Worm (Caenorhabditis elegans): ENCODE data around the gene mrps-12.
A peak's percentile ranks its signal among the peaks of the same experiment; 100 is the strongest.

Gene mrps-12

DNA sequence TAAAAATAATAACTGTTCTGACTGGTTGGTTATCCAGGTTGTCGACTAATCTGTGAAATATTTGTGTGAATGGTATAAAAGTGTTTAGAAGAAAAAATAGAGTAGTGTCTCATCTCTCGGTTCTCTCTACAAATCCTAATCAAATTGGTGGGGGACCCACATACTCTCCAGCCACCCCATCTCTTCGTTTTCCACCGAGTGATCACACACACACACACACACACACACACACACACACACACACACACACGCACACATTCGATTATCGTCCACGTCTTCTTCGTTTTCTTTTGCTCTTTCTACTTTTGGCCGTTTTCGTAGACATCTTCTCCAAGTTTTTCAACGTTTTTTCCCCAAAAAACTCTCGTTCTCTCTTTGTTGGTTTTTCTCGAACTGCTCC is 35.3 kb downstream of the mrps-12 start:
- no peak for TF ChIP-seq ekl-4 (GFP tag; IDR thresholded peaks at IDR 0.05)
- TF ChIP-seq nfya-1 (tag; optimal IDR thresholded peaks at IDR 0.05; ENCODE audit: borderline replicate concordance, insufficient read depth): no peak
- no peak for TF ChIP-seq hmg-1.2 (GFP tag; IDR thresholded peaks at IDR 0.05)
- no peak for TF ChIP-seq B0336.3 (GFP tag; IDR thresholded peaks at IDR 0.05)
- no peak for TF ChIP-seq attf-6 (GFP tag; IDR thresholded peaks at IDR 0.05)
- TF ChIP-seq ztf-3 (GFP tag; optimal IDR thresholded peaks at IDR 0.05): peak; percentile 55
- TF ChIP-seq rec-8 (tag; optimal IDR thresholded peaks at IDR 0.05): no peak
- no peak for TF ChIP-seq zim-3 (tag; optimal IDR thresholded peaks at IDR 0.05)

DNA sequence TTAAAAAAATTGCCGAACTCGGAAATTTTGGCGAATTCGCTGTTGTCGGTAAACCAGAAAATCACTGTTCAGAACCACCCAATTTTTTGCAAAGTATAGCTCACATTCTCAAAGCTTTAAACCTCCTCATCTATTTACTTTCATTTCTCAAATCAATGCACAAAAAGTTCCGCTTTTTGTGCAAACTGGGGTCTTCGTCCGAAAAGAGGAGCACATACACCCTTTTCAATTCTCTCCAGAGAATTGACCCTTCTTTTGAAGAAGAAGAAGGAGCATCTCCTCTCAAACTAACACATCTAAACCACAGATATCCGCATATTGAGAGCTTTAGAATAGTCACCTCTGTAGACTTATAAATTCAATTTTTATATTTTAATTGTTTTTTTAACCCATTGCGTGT is 37.4 kb downstream of the mrps-12 start:
- no peak for TF ChIP-seq repo-1 (tag; optimal IDR thresholded peaks at IDR 0.05)
- no peak for TF ChIP-seq lin-26 (GFP tag; IDR thresholded peaks at IDR 0.05)
- no peak for TF ChIP-seq ekl-4 (GFP tag; IDR thresholded peaks at IDR 0.05)
- TF ChIP-seq hsf-1 (GFP tag; IDR thresholded peaks at IDR 0.05): no peak
- no peak for TF ChIP-seq D2030.7 (GFP tag; IDR thresholded peaks at IDR 0.05)
- TF ChIP-seq let-526 (GFP tag; IDR thresholded peaks at IDR 0.05): no peak
- TF ChIP-seq gei-17 (GFP tag; optimal IDR thresholded peaks at IDR 0.05): no peak
- no peak for TF ChIP-seq efl-1 (GFP tag; optimal IDR thresholded peaks at IDR 0.05)
- TF ChIP-seq attf-6 (GFP tag; IDR thresholded peaks at IDR 0.05): no peak
- no peak for TF ChIP-seq ztf-22 (GFP tag; optimal IDR thresholded peaks at IDR 0.05)
- TF ChIP-seq K11D2.4 (GFP tag; IDR thresholded peaks at IDR 0.05): no peak
- TF ChIP-seq madf-6 (GFP tag; IDR thresholded peaks at IDR 0.05): no peak
- TF ChIP-seq sea-2 (GFP tag; IDR thresholded peaks at IDR 0.05): no peak
- TF ChIP-seq atf-7 (tag; optimal IDR thresholded peaks at IDR 0.05): no peak
- no peak for TF ChIP-seq F37B4.10 (GFP tag; IDR thresholded peaks at IDR 0.05)

DNA sequence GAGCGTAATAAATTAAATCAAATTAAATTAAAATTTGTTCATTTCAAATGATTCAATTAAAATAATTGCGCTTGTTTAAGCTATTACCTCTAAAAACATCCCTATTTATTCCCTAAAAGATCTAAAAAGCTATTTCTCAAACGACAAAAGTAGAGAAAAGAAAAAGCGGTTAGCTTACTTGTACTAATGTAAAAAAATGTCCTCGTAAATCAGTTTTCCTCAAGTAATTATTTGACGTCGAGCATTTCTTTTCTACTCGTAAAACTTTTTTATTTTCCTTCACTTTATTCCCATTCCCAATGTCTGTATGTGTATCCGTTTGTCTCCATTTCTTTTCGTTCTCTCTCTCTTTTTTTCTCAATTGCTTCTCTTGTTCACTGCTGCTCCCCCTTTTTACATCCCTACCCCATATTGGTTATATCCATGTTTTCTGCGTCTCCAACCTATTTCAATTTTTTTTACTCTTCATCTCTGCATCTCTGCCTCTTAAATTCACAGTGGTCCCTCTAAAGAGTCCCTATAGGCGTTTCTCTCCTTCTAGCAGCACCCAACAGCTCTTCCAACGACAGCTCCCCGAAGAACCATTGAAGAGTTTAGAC is 41.3 kb downstream of the mrps-12 start, which contains the start of gene unc-80:
TSS of gene unc-80 (plus strand) at position 533 of the 599 bp plus-strand sequence.
- no peak for TF ChIP-seq nhr-27 (tag; optimal IDR thresholded peaks at IDR 0.05)
- no peak for TF ChIP-seq ceh-27 (GFP tag; optimal IDR thresholded peaks at IDR 0.05)
- no peak for TF ChIP-seq ztf-3 (GFP tag; optimal IDR thresholded peaks at IDR 0.05)
- peak; percentile 47 for TF ChIP-seq K12H6.12 (tag; optimal IDR thresholded peaks at IDR 0.05)
- peak; percentile 58; the same call in 1 of the 2 replicates for TF ChIP-seq hmg-1.2 (GFP tag; IDR thresholded peaks at IDR 0.05)
- TF ChIP-seq lin-35 (GFP tag; optimal IDR thresholded peaks at IDR 0.05): peak in 1 of 3 experiments; percentile 44
